Fruit fly (Drosophila melanogaster) ovary, adult (tissue): ENCODE measurements around the gene CG6923.

ENCODE experiments used
- CG17801 ChIP-seq: fragments of 200-800 bp; optimal IDR thresholded peaks from 2 replicates; lab custom pipeline; 2019; ENCODE audit warnings: missing biosample characterization, mild to moderate bottlenecking, missing genetic modification characterization, moderate library complexity; ENCODE audit not compliant: partially characterized antibody

CG6923 gene

DNA sequence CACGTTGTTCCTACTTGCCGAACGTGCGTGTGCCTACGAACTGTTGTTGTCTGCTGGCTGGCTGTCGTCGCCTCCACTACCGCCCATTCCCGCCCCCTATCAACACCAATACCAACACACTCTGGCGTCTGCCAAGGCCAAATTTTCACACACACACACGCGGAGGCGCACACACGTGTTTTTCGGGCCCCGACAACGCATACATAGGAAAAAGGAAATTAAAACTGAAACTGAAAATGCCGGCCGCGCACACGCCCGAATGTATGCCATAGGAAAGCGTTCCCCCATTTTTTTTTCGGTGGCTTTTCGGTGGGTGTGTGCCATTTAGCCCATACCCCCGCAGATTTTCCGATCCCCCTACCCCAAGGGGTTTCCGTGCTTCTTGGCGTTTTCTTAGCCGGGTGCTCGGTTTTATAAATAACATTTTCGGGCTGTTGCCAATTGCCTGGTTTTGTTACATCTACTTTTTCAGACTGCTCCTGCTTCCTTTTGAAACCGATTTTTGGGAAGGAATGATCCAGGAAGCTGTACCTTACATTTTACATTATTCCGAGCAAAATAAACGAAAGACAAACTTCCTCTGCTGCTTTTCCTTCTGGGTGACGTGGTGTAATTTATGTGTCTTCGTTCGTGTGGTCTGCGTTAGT lies 22.5 kb upstream of the CG6923 start:
- no peak for TF ChIP-seq CG17801 (GFP tag; lab: Kevin White, UChicago)

DNA sequence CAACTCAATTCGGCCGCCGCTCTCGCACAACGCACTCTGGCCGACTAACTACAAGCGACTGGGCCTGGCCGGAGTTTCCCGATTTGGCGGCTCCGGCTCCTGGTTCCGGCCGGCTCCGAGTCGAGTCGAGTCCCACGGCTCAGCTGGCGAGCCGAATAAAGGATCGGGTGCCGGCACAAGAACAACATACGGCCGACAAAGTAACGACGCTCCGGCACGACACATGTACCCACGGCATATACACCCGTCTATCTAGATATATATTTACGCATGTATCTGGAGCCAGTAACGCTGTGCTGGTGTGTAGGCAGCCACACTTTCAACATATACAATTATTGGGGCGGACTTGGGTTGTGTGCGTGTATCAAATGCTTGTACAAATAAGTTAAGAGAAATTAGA lies 21.7 kb upstream of the CG6923 start:
- no peak for TF ChIP-seq CG17801 (GFP tag; lab: Kevin White, UChicago)

DNA sequence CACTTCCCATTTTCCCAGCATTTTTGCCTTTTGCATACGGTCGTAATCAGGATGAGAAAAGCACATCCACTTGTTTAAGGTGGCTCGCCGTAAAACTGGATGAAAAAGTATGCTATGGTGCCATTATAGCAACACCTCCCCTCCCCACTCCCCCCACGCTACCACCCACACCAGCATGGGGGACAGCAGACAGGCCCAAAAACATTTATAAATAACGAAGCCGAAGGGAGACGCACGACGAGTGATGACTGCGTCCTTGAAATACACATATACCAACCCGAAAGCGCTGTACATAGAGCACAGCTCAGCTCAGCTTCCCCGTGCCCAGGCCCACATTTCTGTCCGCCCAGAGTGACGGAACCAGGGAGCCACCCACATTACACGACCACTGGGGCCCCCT lies 20.9 kb upstream of the CG6923 start:
- no peak for TF ChIP-seq CG17801 (GFP tag; lab: Kevin White, UChicago)

DNA sequence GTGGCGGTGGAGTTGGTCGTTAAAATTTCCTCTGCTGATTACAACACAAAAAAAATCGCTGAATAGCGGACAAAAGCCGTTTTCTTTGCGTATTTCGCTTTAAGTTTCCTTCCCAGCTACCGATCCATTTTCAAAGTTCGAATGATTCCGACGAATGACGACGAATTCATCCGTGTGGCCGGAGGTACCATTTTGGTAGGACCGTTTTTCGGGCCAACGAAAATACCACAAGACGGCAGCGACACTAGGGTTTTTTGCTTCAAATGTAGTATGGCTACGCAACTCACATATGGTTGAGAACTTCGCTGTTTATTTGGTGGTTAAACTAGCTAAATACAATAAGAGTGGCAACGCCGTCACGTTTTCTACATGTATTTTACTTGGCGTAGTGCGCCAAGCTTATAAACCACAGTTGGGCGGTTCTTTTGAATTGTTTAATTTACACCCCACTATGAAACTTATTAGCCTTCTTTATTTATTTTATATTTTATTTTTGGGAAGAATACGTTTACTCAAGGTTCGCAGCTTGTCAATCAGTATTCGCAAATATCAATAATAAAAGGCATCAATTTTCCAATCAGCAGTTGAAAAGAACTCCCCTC lies 14.6 kb upstream of the CG6923 start, which contains the start of gene Lk6:
TSS of gene Lk6 (minus strand) at position 179 of the 602 bp plus-strand sequence.
- peak; percentile 84 for TF ChIP-seq CG17801 (GFP tag; lab: Kevin White, UChicago)

DNA sequence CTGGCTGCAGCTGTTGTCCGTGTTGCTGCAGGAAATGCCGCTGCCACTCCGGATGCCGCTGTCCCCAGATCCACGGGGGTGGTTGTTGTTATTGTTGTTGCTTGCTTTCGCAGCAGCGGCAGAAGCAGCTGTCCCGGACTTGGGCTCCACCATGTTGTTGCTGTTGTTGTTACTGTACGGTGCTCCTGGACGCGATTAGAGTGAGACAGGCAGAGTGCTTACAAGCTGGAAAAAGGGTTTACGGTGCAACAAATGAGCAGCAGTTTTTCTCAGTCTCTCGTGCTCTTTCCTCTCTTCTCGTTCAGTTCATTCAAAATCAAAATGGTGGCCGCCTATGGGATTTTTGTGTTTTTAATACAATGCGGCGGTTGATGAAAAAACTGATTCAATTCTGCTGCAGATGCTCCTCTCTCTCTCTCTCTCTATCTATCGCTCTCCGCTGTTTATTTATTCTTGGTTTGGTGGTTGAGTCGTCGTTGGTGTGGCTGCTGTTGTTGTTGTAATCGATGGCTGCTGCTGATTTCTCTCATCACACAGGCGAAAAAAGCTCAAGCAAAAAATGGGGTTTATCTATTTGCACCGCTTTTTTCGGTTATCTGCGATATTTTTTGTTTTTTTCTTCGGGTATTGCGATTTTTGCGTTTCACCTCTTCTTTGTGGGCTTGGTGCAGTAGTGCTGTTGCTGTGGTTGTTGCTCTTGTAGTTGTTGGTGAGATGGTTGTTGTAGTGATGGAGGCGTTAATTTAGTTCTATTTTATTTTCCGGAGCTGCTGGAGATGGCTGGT lies 13.9 kb upstream of the CG6923 start:
- no peak for TF ChIP-seq CG17801 (GFP tag; lab: Kevin White, UChicago)

DNA sequence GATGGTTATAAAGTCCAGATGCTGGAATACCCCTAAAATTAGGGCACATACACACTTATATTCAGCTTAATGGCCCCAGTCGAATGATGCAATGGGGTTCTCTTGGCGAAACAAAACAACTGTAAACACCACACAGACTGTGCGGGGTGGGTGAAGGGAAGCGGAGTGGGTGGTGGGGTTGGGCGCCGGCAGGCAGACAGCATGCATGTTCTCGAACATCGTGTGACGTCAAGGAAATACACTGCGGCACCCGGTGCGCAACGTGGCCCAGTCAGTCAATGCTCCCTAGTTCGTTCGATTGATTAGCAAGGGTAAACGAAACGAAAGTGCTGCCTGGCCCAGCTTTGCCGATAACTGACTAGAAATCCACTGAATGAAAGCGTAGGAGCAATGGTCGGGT lies 12.7 kb upstream of the CG6923 start:
- no peak for TF ChIP-seq CG17801 (GFP tag; lab: Kevin White, UChicago)

DNA sequence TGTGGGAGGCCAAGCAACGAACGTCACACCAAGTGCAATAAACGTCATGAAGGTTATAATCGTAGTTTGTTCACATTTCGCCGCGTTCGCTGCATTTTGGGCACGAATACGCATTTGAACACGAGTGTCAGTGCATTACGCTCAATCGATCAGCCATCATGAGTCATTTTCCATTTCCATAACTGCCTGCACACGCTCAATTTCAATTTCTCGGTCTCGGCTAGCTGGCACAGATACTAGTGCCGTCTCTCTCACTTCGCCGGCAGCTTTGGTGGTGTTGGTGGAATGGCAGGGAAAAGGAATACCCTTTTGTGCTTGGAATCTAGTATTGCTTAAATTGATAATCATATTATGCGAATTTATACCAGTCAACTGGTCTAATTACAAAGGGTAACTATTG lies 11.9 kb upstream of the CG6923 start:
- TF ChIP-seq CG17801 (GFP tag; lab: Kevin White, UChicago) = no peak

DNA sequence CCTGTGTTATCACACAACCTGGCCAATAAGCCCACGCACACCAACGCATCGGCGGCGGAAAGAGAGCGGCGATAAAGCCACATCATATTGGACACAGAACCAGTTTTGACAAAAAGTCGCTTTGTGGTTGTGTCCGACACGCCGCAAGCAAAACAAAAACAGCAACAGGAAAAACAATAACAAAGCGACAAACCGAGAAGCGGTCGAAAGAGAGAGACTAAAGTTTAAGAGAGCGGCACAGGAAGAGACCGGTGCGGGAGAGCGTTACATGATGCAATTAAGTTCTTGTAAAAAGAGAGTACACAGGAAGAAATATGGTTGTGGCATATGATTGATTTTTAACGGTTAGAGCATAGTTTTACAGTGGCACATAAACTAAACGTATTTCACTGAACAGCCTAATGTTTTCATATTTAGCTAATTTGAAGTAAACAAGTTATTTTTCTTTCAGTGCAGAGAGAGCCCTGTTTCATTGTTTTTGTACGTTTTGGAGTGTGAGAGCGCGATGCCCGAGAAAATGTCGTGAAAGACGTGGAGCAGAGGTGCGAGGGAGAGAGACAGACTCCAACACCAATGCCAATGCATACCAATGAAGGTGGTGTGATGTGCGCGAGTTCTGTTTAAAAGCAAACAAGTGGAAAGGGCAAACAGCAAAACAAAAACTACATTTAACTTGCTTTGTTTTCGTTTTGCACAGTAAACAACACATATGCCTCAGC lies 11.0 kb upstream of the CG6923 start:
- TF ChIP-seq CG17801 (GFP tag; lab: Kevin White, UChicago) = peak; percentile 100

DNA sequence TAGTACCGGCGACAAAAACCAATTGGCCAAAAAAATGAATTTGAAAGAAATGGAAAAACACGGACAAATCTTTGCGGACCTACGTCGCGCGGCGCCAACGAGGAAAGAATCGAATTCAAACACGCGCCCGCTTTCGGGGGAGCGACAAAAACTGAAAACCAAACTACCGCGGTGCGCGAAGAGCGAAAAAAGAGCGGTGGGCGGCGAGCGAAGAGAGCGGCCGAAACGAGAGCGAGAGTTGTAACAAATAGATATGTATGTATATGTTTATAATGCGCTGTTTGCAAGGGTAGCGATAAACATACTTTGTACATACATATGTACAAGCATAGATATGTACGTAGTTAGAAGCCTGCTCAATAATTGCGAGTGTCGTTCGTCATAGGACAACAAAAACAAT lies 10.1 kb upstream of the CG6923 start:
- peak; percentile 56 for TF ChIP-seq CG17801 (GFP tag; lab: Kevin White, UChicago)

DNA sequence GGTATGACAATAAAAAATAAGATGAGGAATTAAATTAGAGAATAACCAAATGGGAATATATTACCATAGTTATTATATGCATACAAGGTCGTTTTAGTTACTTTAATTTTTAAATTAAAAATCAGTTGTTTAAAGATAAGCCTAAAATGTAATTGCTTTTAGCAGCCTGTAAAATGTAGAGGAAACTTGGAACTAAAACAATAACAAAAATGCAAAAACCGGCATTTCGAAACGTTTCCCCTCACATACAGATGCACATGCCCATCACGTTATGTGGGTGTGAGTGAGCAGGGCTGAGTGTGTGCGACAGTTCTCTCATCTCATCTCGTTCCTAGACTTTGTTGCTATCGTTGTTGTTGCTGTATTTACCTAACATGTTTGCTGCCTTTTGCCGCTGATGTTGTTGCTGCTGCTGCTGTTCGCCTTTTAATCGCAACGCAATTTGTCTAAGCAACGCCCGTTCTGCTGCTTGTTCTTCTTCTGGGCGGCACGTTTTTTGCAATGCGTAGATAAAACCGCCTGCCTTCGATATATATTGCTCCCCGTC lies 9.4 kb upstream of the CG6923 start:
- TF ChIP-seq CG17801 (GFP tag; lab: Kevin White, UChicago) = no peak

DNA sequence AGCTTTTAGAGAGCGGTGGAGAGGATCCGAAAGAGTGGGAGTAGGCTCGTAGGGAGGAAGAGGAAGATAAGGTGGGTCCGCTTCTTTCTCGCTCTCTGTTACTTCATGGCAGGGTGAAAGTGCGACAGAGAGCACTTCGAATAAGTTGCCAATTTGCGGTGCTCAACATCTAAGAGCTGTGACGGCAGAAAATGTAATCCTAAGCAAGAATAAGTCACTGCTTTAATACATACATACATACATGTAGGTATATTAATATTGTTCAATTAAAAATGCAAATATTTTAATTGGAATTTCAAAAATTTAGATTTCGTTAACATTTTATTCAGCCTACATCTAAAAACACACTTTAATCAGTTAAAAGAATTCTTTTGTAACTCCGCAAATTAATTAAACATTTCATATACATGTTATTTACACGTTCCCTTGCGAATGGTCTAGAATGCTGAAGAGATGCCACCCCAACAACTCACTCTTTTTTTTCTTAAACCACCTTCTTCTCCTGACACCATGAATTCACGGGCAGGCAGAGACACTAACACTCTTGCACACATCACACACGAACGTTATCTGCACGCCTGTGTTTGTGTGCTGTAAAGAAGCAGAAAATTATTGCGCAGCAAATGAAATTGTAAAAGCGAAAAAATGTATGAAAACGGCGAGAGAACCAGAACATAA lies 8.8 kb upstream of the CG6923 start:
- TF ChIP-seq CG17801 (GFP tag; lab: Kevin White, UChicago) = no peak

DNA sequence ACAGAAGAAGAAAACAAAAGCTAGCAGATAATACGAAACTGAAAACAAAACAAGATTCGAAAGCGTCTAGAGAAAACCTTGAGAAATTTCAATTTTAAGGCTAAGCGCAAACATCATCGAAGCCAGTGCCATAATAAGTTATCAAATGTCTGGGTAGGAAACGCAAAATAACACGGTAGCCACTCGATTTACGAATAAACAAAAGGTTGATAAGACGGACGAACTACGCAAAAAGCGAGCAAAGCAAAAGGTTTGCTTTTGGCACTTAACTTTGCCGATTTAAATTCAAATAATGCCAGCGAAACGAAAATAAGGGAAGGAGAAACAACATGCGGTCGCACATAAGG lies 8.3 kb upstream of the CG6923 start:
- TF ChIP-seq CG17801 (GFP tag; lab: Kevin White, UChicago) = no peak

DNA sequence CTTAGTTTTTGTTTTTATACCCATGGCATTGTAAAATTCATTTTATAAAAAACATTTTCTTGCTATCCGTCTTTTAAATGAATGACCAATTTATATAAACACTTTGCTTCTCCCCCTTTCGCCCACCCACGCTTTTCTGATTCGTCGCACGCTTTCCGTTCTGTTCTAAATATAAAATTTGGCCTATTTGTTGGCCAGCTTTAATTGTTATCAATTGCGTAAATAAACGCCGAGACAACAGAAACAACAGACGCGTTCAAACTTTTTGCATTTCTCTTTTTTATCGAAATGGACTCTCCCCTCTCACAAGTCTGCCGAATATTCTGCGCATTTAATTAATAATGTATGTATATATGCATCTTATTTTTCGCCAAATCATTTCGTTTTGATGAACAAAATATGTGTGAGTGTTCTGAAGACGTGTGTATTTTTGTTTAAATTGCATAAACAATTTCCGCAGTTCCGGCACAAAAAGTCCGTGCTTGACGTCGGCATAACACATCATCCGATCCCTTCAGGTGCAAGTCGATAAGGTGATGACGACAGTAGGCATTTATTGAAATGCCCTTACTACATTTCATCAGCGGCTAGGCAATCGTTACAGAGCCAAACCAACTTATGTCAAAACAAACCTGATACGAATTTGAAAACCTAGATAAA lies 7.5 kb upstream of the CG6923 start:
- TF ChIP-seq CG17801 (GFP tag; lab: Kevin White, UChicago) = no peak

DNA sequence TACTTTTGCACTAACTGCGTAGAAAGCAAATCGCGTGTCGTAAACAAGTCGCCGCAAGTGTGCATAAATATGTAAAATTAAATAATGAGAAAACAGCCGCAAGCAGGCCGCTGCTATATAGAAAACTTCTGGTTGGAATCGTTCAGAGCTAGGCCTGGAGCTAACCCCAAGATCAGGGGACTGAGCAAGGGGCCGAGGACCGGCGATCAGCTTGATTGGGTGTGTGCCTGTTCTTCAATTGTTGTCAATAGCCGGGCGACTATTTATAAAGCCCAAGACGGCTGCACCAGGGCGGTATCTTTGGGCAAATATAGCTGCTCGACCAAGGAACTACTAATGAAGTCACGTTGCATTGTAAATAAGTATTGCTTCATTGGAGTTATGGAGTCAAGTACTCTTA lies 6.9 kb upstream of the CG6923 start:
- TF ChIP-seq CG17801 (GFP tag; lab: Kevin White, UChicago) = no peak
